Fruit fly (Drosophila melanogaster) Kc167 (cell line): ENCODE results near the gene Dhc36C.

Source experiments
- h ChIP-seq: fragments of >200 bp; optimal IDR thresholded peaks from 3 replicates; lab custom pipeline; 2018; ENCODE audit warnings: missing external identifiers
- psq ChIP-seq: fragments of >200 bp; optimal IDR thresholded peaks from 2 replicates; lab custom pipeline; 2017; ENCODE audit warnings: missing external identifiers
- ttk ChIP-seq: sonication (Bioruptor generic); optimal IDR thresholded peaks from 2 replicates; lab custom pipeline; 2017; ENCODE audit warnings: missing external identifiers

DNA sequence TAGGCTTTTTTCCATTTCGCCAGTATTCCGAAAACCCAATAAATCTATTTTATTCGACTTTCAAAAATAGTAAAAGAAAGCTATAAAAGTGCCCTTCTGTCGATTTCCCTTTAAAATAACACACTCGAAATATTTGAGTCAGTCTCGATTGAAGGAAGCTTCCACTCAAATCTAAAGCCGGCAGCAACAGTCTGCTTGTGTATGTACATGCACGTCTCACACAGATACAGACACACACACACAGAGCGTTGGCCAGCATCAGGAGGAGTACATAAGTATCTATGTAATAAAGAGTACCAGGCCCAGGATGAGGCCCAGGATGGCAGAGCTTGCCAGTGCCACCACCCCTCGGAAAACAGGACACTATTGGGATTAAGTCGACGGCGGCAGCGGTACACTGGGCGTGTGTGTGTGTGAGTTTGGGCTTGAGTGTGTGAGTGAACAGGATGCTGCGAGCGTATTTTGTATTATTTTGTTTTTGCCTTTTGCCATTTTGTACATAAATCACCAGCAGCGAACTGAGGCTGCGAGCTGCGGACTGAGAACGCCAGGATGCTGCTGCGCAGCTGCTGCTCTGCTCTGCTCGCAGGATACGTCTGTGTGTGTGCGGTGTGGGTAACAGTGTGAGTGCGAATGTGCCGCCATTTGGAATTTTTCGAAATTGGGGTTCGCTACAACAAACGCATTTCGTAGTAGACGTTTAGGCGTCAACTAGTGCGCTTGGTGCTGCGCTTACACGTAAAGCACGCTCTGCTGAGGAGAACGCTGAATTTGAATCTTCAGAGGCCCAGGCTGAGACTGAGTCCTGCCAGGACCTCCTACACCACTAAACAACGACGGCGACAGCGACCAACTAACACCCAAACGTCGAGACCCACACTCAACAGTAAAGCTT, 59.2 kb downstream of the Dhc36C start:
- no peak for TF ChIP-seq psq (lab: Kevin White, UChicago)
- no peak for TF ChIP-seq h (lab: Kevin White, UChicago)
- TF ChIP-seq ttk (lab: Kevin White, UChicago), result no peak
